Fruit fly (Drosophila melanogaster): ENCODE measurements around the gene CG31495.

DNA sequence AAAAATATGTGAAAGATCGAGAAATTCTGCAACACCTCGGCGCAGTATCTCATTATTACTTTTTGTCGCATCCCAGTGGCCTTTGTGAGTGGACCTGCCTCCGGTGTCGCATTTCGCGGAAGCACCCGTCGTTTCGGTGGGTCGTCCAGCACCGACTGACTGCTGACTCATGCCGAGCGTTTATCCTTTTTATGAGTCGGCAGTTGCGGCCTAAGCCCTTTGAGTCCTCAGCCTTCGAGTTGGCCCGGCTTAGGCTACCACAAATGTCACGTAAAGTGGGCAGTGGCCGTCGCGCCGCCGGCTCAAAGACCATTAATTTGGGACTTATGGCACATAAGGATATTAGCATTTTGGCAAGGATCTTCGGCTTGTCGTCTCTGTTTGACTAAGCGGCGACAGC is 28.0 kb downstream of the CG31495 start:
- TF ChIP-seq CG7045 (GFP tag; optimal IDR thresholded peaks at IDR 0.05) (no peak), CG14711 (tag; optimal IDR thresholded peaks at IDR 0.05) (no peak), kay (GFP tag; ENCODE audit: borderline replicate concordance) (no peak), cnc (optimal IDR thresholded peaks at IDR 0.05) (no peak), CG11617 (GFP tag; optimal IDR thresholded peaks at IDR 0.05) (no peak), Clk (GFP tag; optimal IDR thresholded peaks at IDR 0.05) (no peak), CG33017 (tag; optimal IDR thresholded peaks at IDR 0.05) (no peak), tj (GFP tag; optimal IDR thresholded peaks at IDR 0.05) (no peak), Crg-1 (GFP tag; optimal IDR thresholded peaks at IDR 0.05) (no peak)
